Worm (Caenorhabditis elegans): ENCODE data around the gene K05G3.1.

- TF ChIP-seq egl-27 (tag; optimal IDR thresholded peaks at IDR 0.05) (no peak), ztf-11 (tag; optimal IDR thresholded peaks at IDR 0.05) (no peak), ceh-16 (tag; optimal IDR thresholded peaks at IDR 0.05) (no peak), dmd-4 (tag; optimal IDR thresholded peaks at IDR 0.05) (no peak), zag-1 (tag; optimal IDR thresholded peaks at IDR 0.05) (no peak), lin-11 (tag; optimal IDR thresholded peaks at IDR 0.05) (no peak), lin-39 (tag; optimal IDR thresholded peaks at IDR 0.05) (no peak), R02D3.7 (tag; optimal IDR thresholded peaks at IDR 0.05) (no peak), ceh-82 (tag; optimal IDR thresholded peaks at IDR 0.05) (no peak), nhr-237 (tag; optimal IDR thresholded peaks at IDR 0.05) (no peak), lin-13 (GFP tag; optimal IDR thresholded peaks at IDR 0.05) (no peak)
These were observed 26.7 kb downstream of the K05G3.1 start for ce11 chrX:16527815-16528214.
